Worm (Caenorhabditis elegans) whole organism, mixed stage, embryonic: ENCODE results near the gene C55C3.4.

Experiments used
- M03D4.4 ChIP-seq: sonication (generic microtip); optimal IDR thresholded peaks from 2 replicates; lab custom pipeline; 2017; ENCODE audit warnings: mild to moderate bottlenecking, missing genetic modification characterization, missing compliant biosample characterization
- bed-3 ChIP-seq: fragments of 200-800 bp; sonication (Bioruptor generic); optimal IDR thresholded peaks from 3 replicates; lab custom pipeline; 2018; ENCODE audit warnings: mild to moderate bottlenecking, missing genetic modification characterization, moderate library complexity, missing compliant biosample characterization
- ceh-43 ChIP-seq: fragments of 200-800 bp; sonication (Bioruptor generic); optimal IDR thresholded peaks from 2 replicates; lab custom pipeline; 2018; ENCODE audit warnings: mild to moderate bottlenecking, missing genetic modification characterization, moderate library complexity, missing compliant biosample characterization
- ces-1 ChIP-seq: fragments of 150-350 bp; optimal IDR thresholded peaks from 2 replicates; lab custom pipeline; 2014; ENCODE audit warnings: missing biosample characterization, missing genetic modification reagents, missing genetic modification characterization
- drap-1 ChIP-seq: fragments of 200-800 bp; sonication (Bioruptor generic); optimal IDR thresholded peaks from 3 replicates; lab custom pipeline; 2018; ENCODE audit warnings: mild to moderate bottlenecking, missing genetic modification characterization, missing compliant biosample characterization
- ham-2 ChIP-seq: fragments of 200-800 bp; sonication (Bioruptor generic); optimal IDR thresholded peaks from 2 replicates; lab custom pipeline; 2018; ENCODE audit warnings: mild to moderate bottlenecking, missing genetic modification characterization, missing compliant biosample characterization
- mep-1 ChIP-seq: fragments of 150-350 bp; optimal IDR thresholded peaks from 2 replicates; lab custom pipeline; 2017; ENCODE audit warnings: missing biosample characterization, missing genetic modification reagents, missing genetic modification characterization, inconsistent platforms
- nhr-2 ChIP-seq: fragments of 150-350 bp; optimal IDR thresholded peaks from 2 replicates; lab custom pipeline; 2014; ENCODE audit warnings: missing biosample characterization, missing genetic modification characterization
- pha-4 ChIP-seq: fragments of 150-350 bp; optimal IDR thresholded peaks from 2 replicates; lab custom pipeline; 2018; ENCODE audit warnings: missing biosample characterization, missing genetic modification reagents, missing genetic modification characterization
- sem-2 ChIP-seq: fragments of 200-800 bp; sonication (Bioruptor generic); optimal IDR thresholded peaks from 2 replicates; lab custom pipeline; 2018; ENCODE audit warnings: mild to moderate bottlenecking, missing genetic modification characterization, missing compliant biosample characterization
- tbx-8 ChIP-seq: fragments of 200-800 bp; sonication (Bioruptor generic); optimal IDR thresholded peaks from 2 replicates; lab custom pipeline; 2018; ENCODE audit warnings: mild to moderate bottlenecking, missing genetic modification characterization, moderate library complexity, missing compliant biosample characterization
- unc-62 ChIP-seq: fragments of 150-350 bp; optimal IDR thresholded peaks from 2 replicates; lab custom pipeline; 2014; ENCODE audit warnings: missing biosample characterization, missing genetic modification reagents, missing genetic modification characterization
- zip-8 ChIP-seq: fragments of 150-350 bp; optimal IDR thresholded peaks from 2 replicates; lab custom pipeline; 2014; ENCODE audit warnings: missing biosample characterization, missing genetic modification characterization
- ztf-11 ChIP-seq: fragments of 150-350 bp; optimal IDR thresholded peaks from 2 replicates; lab custom pipeline; 2014; ENCODE audit warnings: missing biosample characterization, missing genetic modification characterization

C55C3.4 gene

ce11 chrIV:5627056-5627455 lies 50.9 kb downstream of the C55C3.4 start, which contains the start of gene srsx-14:
srsx-14 (minus strand) TSS chrIV:5627156.
- TF ChIP-seq ztf-11 (tag; lab: Kevin White, UChicago): no peak
- TF ChIP-seq unc-62 (GFP tag; lab: Kevin White, UChicago): no peak
- TF ChIP-seq ceh-43 (GFP tag; lab: Kevin White, UChicago): no peak
- TF ChIP-seq ham-2: no peak
- no peak for TF ChIP-seq nhr-2 (tag; lab: Kevin White, UChicago)
- TF ChIP-seq mep-1: no peak
- no peak for TF ChIP-seq pha-4
- no peak for TF ChIP-seq sem-2
- no peak for TF ChIP-seq zip-8 (tag; lab: Kevin White, UChicago)
- TF ChIP-seq M03D4.4 (tag; lab: Kevin White, UChicago): no peak
- no peak for TF ChIP-seq bed-3 (GFP tag; lab: Kevin White, UChicago)
- no peak for TF ChIP-seq ces-1 (GFP tag; lab: Kevin White, UChicago)
- no peak for TF ChIP-seq tbx-8 (GFP tag; lab: Kevin White, UChicago)
- no peak for TF ChIP-seq drap-1 (GFP tag; lab: Kevin White, UChicago)
